Fruit fly (Drosophila melanogaster): Measurements from ENCODE around the gene a10.

dm6 chr3L:17042297-17042921, 18.9 kb upstream of the a10 start, which contains the start of the genes scaf6 and Papst2:
- TF ChIP-seq Jra (GFP tag; optimal IDR thresholded peaks at IDR 0.05) (no peak), Sp1 (GFP tag; optimal IDR thresholded peaks at IDR 0.05) (no peak), pan (optimal IDR thresholded peaks at IDR 0.05) (no peak), foxo (GFP tag; optimal IDR thresholded peaks at IDR 0.05) (no peak), woc (GFP tag; optimal IDR thresholded peaks at IDR 0.05) (no peak), Hnf4 (GFP tag; optimal IDR thresholded peaks at IDR 0.05) (no peak), sv (GFP tag; optimal IDR thresholded peaks at IDR 0.05) (no peak), tai (GFP tag; optimal IDR thresholded peaks at IDR 0.05) (no peak), CrebA (GFP tag; optimal IDR thresholded peaks at IDR 0.05; ENCODE audit: borderline replicate concordance) (no peak), Rel (GFP tag; optimal IDR thresholded peaks at IDR 0.05) (no peak), Rel (tag; optimal IDR thresholded peaks at IDR 0.05) (no peak)

All from whole organism, wandering third instar larva.